Fruit fly (Drosophila melanogaster) S2 (cell line): ENCODE data around the gene Mvb12.

Experiments
- CG8478 ChIP-seq: fragments of >200 bp; optimal IDR thresholded peaks from 2 replicates; lab custom pipeline; 2018
- CTCF ChIP-seq, 2 experiments: fragments of >200 bp; optimal IDR thresholded peaks; 2 replicates each; lab custom pipeline; 2018

DNA sequence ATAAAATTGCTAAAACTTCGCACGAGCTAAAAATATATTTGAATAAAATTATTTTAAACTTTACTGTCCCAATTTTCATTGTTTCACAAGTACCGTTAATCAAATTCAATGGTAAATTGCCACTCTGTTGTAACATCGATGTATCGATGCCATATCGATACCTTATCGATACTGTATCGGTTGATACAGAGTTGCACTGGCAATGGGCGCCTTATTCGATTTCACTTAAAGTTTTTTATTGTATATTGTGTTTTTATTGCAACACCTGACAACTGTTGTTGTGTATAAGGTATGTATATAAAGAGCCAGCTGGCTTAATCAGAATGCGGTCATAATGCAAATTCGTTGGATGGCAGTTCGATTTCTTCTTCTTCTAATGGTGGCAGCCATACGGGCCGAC, 37.2 kb upstream of the Mvb12 start, which contains the start of gene CG43229:
- TF ChIP-seq CG8478 (lab: Kevin White, UChicago) (no peak), CTCF (optimal IDR thresholded peaks at IDR 0.05; lab: Kevin White, UChicago) (no peak)
